Fruit fly (Drosophila melanogaster) whole organism, embryonic: ENCODE measurements around the gene CG31817.

Experiments used
- Asciz ChIP-seq: fragments of 200-800 bp; sonication (Bioruptor generic); optimal IDR thresholded peaks from 2 replicates; lab custom pipeline; 2017; ENCODE audit warnings: missing biosample characterization, mild to moderate bottlenecking, missing genetic modification characterization, missing genetic modification reagents
- CG10274 ChIP-seq: fragments of 200-800 bp; sonication (Bioruptor generic); optimal IDR thresholded peaks from 3 replicates; lab custom pipeline; 2017; ENCODE audit warnings: missing biosample characterization, mild to moderate bottlenecking, missing genetic modification characterization
- CG10462 ChIP-seq: fragments of 200-800 bp; sonication (Bioruptor generic); optimal IDR thresholded peaks from 2 replicates; lab custom pipeline; 2016; ENCODE audit warnings: missing biosample characterization, missing genetic modification characterization
- CG10654 ChIP-seq: fragments of 200-800 bp; sonication (Bioruptor generic); optimal IDR thresholded peaks from 2 replicates; lab custom pipeline; 2016; ENCODE audit warnings: missing biosample characterization, missing genetic modification characterization
- CG10979 ChIP-seq: fragments of 200-800 bp; sonication (Bioruptor generic); optimal IDR thresholded peaks from 2 replicates; lab custom pipeline; 2018; ENCODE audit warnings: missing biosample characterization, mild to moderate bottlenecking, missing genetic modification characterization, moderate library complexity
- CG12659 ChIP-seq: fragments of 200-800 bp; sonication (Bioruptor generic); optimal IDR thresholded peaks from 3 replicates; lab custom pipeline; 2017; ENCODE audit warnings: mild to moderate bottlenecking, missing biosample characterization, missing genetic modification reagents, missing genetic modification characterization
- CG12769 ChIP-seq: fragments of 200-800 bp; sonication (Bioruptor generic); optimal IDR thresholded peaks from 2 replicates; lab custom pipeline; 2019; ENCODE audit warnings: missing biosample characterization, mild to moderate bottlenecking, missing genetic modification characterization, moderate library complexity
- CG13424 ChIP-seq: fragments of 200-800 bp; sonication (Bioruptor generic); optimal IDR thresholded peaks from 2 replicates; lab custom pipeline; 2019; ENCODE audit warnings: missing biosample characterization, mild to moderate bottlenecking, missing genetic modification characterization, moderate library complexity
- CG15514 ChIP-seq: fragments of 200-800 bp; sonication (Bioruptor generic); optimal IDR thresholded peaks from 3 replicates; lab custom pipeline; 2017; ENCODE audit warnings: missing biosample characterization, missing genetic modification characterization, mild to moderate bottlenecking, moderate library complexity, missing genetic modification reagents
- CG16815 ChIP-seq: fragments of 200-800 bp; sonication (Bioruptor generic); optimal IDR thresholded peaks from 3 replicates; lab custom pipeline; 2017; ENCODE audit warnings: missing biosample characterization, mild to moderate bottlenecking, missing genetic modification characterization
- CG31224 ChIP-seq: fragments of 200-800 bp; sonication (Bioruptor generic); IDR thresholded peaks from 2 replicates; pipeline ENCODE4 v1.3.6; 2022; ENCODE audit warnings: missing biosample characterization, missing genetic modification characterization
- CG3838 ChIP-seq: fragments of 200-800 bp; sonication (Bioruptor generic); optimal IDR thresholded peaks from 3 replicates; lab custom pipeline; 2016; ENCODE audit warnings: missing biosample characterization, missing genetic modification characterization
- CG4707 ChIP-seq: fragments of 200-800 bp; sonication (Bioruptor generic); optimal IDR thresholded peaks from 2 replicates; lab custom pipeline; 2018; ENCODE audit warnings: missing biosample characterization, mild to moderate bottlenecking, missing genetic modification characterization, moderate library complexity
- CG6654 ChIP-seq: fragments of 200-800 bp; sonication (Bioruptor generic); optimal IDR thresholded peaks from 2 replicates; lab custom pipeline; 2017; ENCODE audit warnings: missing biosample characterization, mild to moderate bottlenecking, missing genetic modification characterization
- CG6854 ChIP-seq: fragments of 200-800 bp; sonication (Bioruptor generic); optimal IDR thresholded peaks from 3 replicates; lab custom pipeline; 2017; ENCODE audit warnings: missing biosample characterization, mild to moderate bottlenecking, missing genetic modification characterization
- CG7271 ChIP-seq: fragments of 200-800 bp; sonication (Bioruptor generic); optimal IDR thresholded peaks from 2 replicates; lab custom pipeline; 2018; ENCODE audit warnings: missing biosample characterization, mild to moderate bottlenecking, missing genetic modification characterization, moderate library complexity
- CG8290 ChIP-seq, 3 experiments: fragments of 200-800 bp; sonication (Bioruptor generic); optimal IDR thresholded peaks; 2 replicates each; lab custom pipeline; 2016 to 2019; ENCODE audit warnings: missing biosample characterization in 3 of 3, missing genetic modification characterization in 3 of 3, mild to moderate bottlenecking in 2 of 3, moderate library complexity in 1 of 3
- CG9817 ChIP-seq: fragments of 200-800 bp; sonication (Bioruptor generic); optimal IDR thresholded peaks from 2 replicates; lab custom pipeline; 2018; ENCODE audit warnings: missing biosample characterization, mild to moderate bottlenecking, missing genetic modification characterization, moderate library complexity
- CG9876 ChIP-seq: fragments of 200-800 bp; sonication (Bioruptor generic); optimal IDR thresholded peaks from 2 replicates; lab custom pipeline; 2016; ENCODE audit warnings: missing biosample characterization, missing genetic modification characterization
- Chrac-16 ChIP-seq: fragments of 200-800 bp; sonication (Bioruptor generic); optimal IDR thresholded peaks from 3 replicates; lab custom pipeline; 2016; ENCODE audit warnings: missing biosample characterization, missing genetic modification characterization
- CrebB ChIP-seq: fragments of 200-800 bp; sonication (Bioruptor generic); optimal IDR thresholded peaks from 3 replicates; lab custom pipeline; 2018; ENCODE audit warnings: missing biosample characterization, mild to moderate bottlenecking, missing genetic modification characterization
- Dp ChIP-seq: fragments of 200-800 bp; sonication (Bioruptor generic); optimal IDR thresholded peaks from 2 replicates; lab custom pipeline; 2018; ENCODE audit warnings: missing biosample characterization, mild to moderate bottlenecking, missing genetic modification characterization, moderate library complexity
- Eip74EF ChIP-seq, 2 experiments: fragments of 200-800 bp in 1 of 2; fragments of >200 bp in 1 of 2; sonication (Bioruptor generic) in 1 of 2; optimal IDR thresholded peaks; 2 replicates each; lab custom pipeline; 2017 to 2019; ENCODE audit warnings: missing biosample characterization in 2 of 2, missing genetic modification characterization in 2 of 2, mild to moderate bottlenecking in 1 of 2, moderate library complexity in 1 of 2
- Ets97D ChIP-seq: fragments of 200-800 bp; sonication (Bioruptor generic); optimal IDR thresholded peaks from 3 replicates; lab custom pipeline; 2016; ENCODE audit warnings: missing biosample characterization, missing genetic modification characterization
- HLH54F ChIP-seq: fragments of 200-800 bp; sonication (Bioruptor generic); optimal IDR thresholded peaks from 3 replicates; lab custom pipeline; 2016; ENCODE audit warnings: missing biosample characterization, missing genetic modification characterization
- HLHmδ ChIP-seq: fragments of 200-800 bp; sonication (Bioruptor generic); optimal IDR thresholded peaks from 2 replicates; lab custom pipeline; 2018; ENCODE audit warnings: missing biosample characterization, mild to moderate bottlenecking, missing genetic modification characterization, moderate library complexity
- Hey ChIP-seq: fragments of 200-800 bp; sonication (Bioruptor generic); optimal IDR thresholded peaks from 3 replicates; lab custom pipeline; 2018; ENCODE audit warnings: missing biosample characterization, mild to moderate bottlenecking, missing genetic modification characterization
- Jarid2 ChIP-seq: fragments of 200-800 bp; sonication (Bioruptor generic); optimal IDR thresholded peaks from 3 replicates; lab custom pipeline; 2017; ENCODE audit warnings: mild to moderate bottlenecking, missing biosample characterization, missing genetic modification reagents, missing genetic modification characterization
- NfI ChIP-seq: fragments of 200-800 bp; sonication (Bioruptor generic); optimal IDR thresholded peaks from 3 replicates; lab custom pipeline; 2018; ENCODE audit warnings: missing biosample characterization, mild to moderate bottlenecking, missing genetic modification characterization, moderate library complexity
- Pdp1 ChIP-seq, 2 experiments: fragments of 200-800 bp; sonication (Bioruptor generic); optimal IDR thresholded peaks; 3 replicates each; lab custom pipeline; 2016; ENCODE audit warnings: missing biosample characterization in 2 of 2, missing genetic modification characterization in 2 of 2, mild to moderate bottlenecking in 1 of 2, moderate library complexity in 1 of 2
- Ptx1 ChIP-seq: fragments of 200-800 bp; sonication (Bioruptor generic); IDR thresholded peaks from 2 replicates; pipeline ENCODE4 v1.3.6; 2022; ENCODE audit warnings: missing biosample characterization, missing genetic modification characterization
- Sry-β ChIP-seq: fragments of 200-800 bp; sonication (Bioruptor generic); optimal IDR thresholded peaks from 2 replicates; lab custom pipeline; 2018; ENCODE audit warnings: missing biosample characterization, mild to moderate bottlenecking, missing genetic modification characterization, moderate library complexity
- abd-A ChIP-seq: fragments of 200-800 bp; sonication (Bioruptor generic); optimal IDR thresholded peaks from 3 replicates; lab custom pipeline; 2019; ENCODE audit warnings: missing biosample characterization, mild to moderate bottlenecking, missing genetic modification characterization, moderate library complexity
- bab2 ChIP-seq: fragments of 200-800 bp; sonication (Bioruptor generic); optimal IDR thresholded peaks from 2 replicates; lab custom pipeline; 2016; ENCODE audit warnings: missing biosample characterization, missing genetic modification characterization
- cad ChIP-seq: fragments of >200 bp; optimal IDR thresholded peaks from 2 replicates; lab custom pipeline; 2017; ENCODE audit warnings: missing biosample characterization, missing genetic modification characterization
- crp ChIP-seq, 2 experiments: fragments of 200-800 bp; sonication (Bioruptor generic); optimal IDR thresholded peaks; 2 replicates in 1 of 2; 3 replicates in 1 of 2; lab custom pipeline; 2017; ENCODE audit warnings: missing biosample characterization in 2 of 2, missing genetic modification characterization in 2 of 2, mild to moderate bottlenecking in 1 of 2, moderate library complexity in 1 of 2
- dpn ChIP-seq, 2 experiments: fragments of 200-800 bp; sonication (Bioruptor generic); optimal IDR thresholded peaks; 3 replicates each; lab custom pipeline; 2016; ENCODE audit warnings: missing biosample characterization in 2 of 2, missing genetic modification characterization in 2 of 2
- ewg ChIP-seq: fragments of 200-800 bp; sonication (Bioruptor generic); optimal IDR thresholded peaks from 3 replicates; lab custom pipeline; 2017; ENCODE audit warnings: mild to moderate bottlenecking, missing biosample characterization, missing genetic modification reagents, missing genetic modification characterization
- eyg ChIP-seq: fragments of 200-800 bp; sonication (Bioruptor generic); optimal IDR thresholded peaks from 3 replicates; lab custom pipeline; 2016; ENCODE audit warnings: missing biosample characterization, missing genetic modification characterization
- hkb ChIP-seq, 2 experiments: fragments of 200-800 bp in 1 of 2; fragments of >200 bp in 1 of 2; sonication (Bioruptor generic) in 1 of 2; IDR thresholded peaks in 1 of 2; optimal IDR thresholded peaks in 1 of 2; 2 replicates each; pipeline versions ENCODE4 v1.3.6 to Lab custom; 2017 to 2022; ENCODE audit warnings: missing biosample characterization in 1 of 2, missing genetic modification characterization in 1 of 2
- jing ChIP-seq: fragments of 200-800 bp; sonication (Bioruptor generic); optimal IDR thresholded peaks from 2 replicates; lab custom pipeline; 2018; ENCODE audit warnings: missing biosample characterization, mild to moderate bottlenecking, missing genetic modification characterization
- lab ChIP-seq: fragments of 200-800 bp; sonication (Bioruptor generic); optimal IDR thresholded peaks from 3 replicates; lab custom pipeline; 2017; ENCODE audit warnings: missing biosample characterization, missing genetic modification characterization, mild to moderate bottlenecking, moderate library complexity, missing genetic modification reagents
- maf-S ChIP-seq: fragments of 200-800 bp; sonication (Bioruptor generic); optimal IDR thresholded peaks from 2 replicates; lab custom pipeline; 2016; ENCODE audit warnings: missing biosample characterization, missing genetic modification characterization
- pan ChIP-seq, 4 experiments: fragments of >200 bp in 3 of 4; fragments of 200-800 bp in 1 of 4; sonication (Bioruptor generic) in 1 of 4; optimal IDR thresholded peaks in 3 of 4; IDR thresholded peaks in 1 of 4; 2 replicates each; pipeline versions ENCODE4 v1.3.6 to Lab custom; 2017 to 2022; ENCODE audit warnings: missing biosample characterization in 2 of 4, missing genetic modification characterization in 2 of 4, mixed read lengths in 1 of 4
- twi ChIP-seq: fragments of 200-800 bp; optimal IDR thresholded peaks from 2 replicates; lab custom pipeline; 2019; ENCODE audit warnings: missing biosample characterization, mild to moderate bottlenecking, missing genetic modification characterization, moderate library complexity
- zfh2 ChIP-seq: fragments of 200-800 bp; sonication (Bioruptor generic); optimal IDR thresholded peaks from 2 replicates; lab custom pipeline; 2016; ENCODE audit warnings: missing biosample characterization, missing genetic modification characterization

The CG31817 gene

DNA sequence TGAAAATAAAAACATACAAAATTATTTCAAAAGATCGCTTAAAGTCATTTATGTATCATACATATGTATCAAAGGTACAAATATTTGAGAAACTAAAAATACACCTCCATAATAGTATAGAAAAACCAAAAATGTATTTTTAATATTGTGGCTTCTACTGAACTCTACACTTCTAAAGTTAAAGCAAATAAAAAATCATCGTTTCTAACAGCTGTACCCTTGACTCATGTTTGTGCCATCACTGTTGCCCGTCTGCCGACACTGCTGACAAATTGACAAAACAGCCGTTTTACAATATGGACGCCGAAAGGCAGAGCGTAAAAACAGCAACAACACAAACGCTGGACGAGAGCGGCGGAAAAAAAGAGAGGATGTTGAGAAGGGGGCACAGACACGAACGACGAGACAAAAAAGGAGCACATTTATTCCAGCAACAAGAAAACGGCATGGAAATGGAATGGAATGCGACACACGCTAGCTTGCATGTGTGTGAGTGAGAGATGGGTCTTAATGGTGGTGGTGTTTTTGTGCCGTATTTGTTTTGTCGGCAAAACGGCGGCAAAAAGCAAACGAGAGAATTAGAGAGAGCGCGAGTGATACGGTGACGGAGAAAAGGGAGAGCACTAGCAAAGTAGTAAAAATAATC is 51.2 kb downstream of the CG31817 start (continued):
- no peak for TF ChIP-seq HLHmδ (GFP tag; lab: Kevin White, UChicago)
- peak; percentile 88 for TF ChIP-seq CG12659 (GFP tag; lab: Kevin White, UChicago)
- TF ChIP-seq bab2 (GFP tag; lab: Kevin White, UChicago), result peak; percentile 84
- TF ChIP-seq Ptx1 (GFP tag; lab: Robert Waterston, UW), result no peak
- TF ChIP-seq CG3838 (GFP tag; lab: Kevin White, UChicago), result peak; percentile 77
- no peak for TF ChIP-seq pan (optimal IDR thresholded peaks at IDR 0.05; lab: Kevin White, UChicago)
- no peak for TF ChIP-seq pan (GFP tag; optimal IDR thresholded peaks at IDR 0.05 in 1 of 2, IDR thresholded peaks at IDR 0.05 in 1 of 2)
- peak; percentile 82 for TF ChIP-seq Chrac-16
- TF ChIP-seq CG7271 (tag; lab: Kevin White, UChicago), result peak; percentile 50
- peak; percentile 64 for TF ChIP-seq CG6854 (GFP tag; lab: Kevin White, UChicago)
- TF ChIP-seq jing (GFP tag; lab: Kevin White, UChicago), result peak; percentile 38
- TF ChIP-seq zfh2 (GFP tag; lab: Kevin White, UChicago), result peak; percentile 87
- TF ChIP-seq CrebB (tag; lab: Kevin White, UChicago), result peak; percentile 71
- peak; percentile 84 for TF ChIP-seq abd-A (tag; lab: Kevin White, UChicago)
- peak; percentile 56 for TF ChIP-seq Ets97D (GFP tag; lab: Kevin White, UChicago)
- peak; percentile 83 for TF ChIP-seq CG15514 (GFP tag; lab: Kevin White, UChicago)
- TF ChIP-seq NfI (GFP tag; lab: Kevin White, UChicago), result peak; percentile 81
- peak; percentile 75 for TF ChIP-seq CG10654 (GFP tag; lab: Kevin White, UChicago)
- TF ChIP-seq Eip74EF (GFP tag; optimal IDR thresholded peaks at IDR 0.05; lab: Kevin White, UChicago), result peak in 1 of 2 experiments; percentile 66
- TF ChIP-seq ewg, result peak; percentile 66
- TF ChIP-seq CG10274, result peak; percentile 75
- TF ChIP-seq lab (GFP tag; lab: Kevin White, UChicago), result peak; percentile 92
- peak; percentile 71 for TF ChIP-seq maf-S (GFP tag; lab: Kevin White, UChicago)
- TF ChIP-seq CG12769 (tag; lab: Kevin White, UChicago), result peak; percentile 73
- TF ChIP-seq Jarid2 (GFP tag; lab: Kevin White, UChicago), result peak; percentile 58
- peak; percentile 19 for TF ChIP-seq CG4707 (GFP tag; lab: Kevin White, UChicago)
- TF ChIP-seq eyg (GFP tag; lab: Kevin White, UChicago), result peak; percentile 70
- peak; percentile 80 for TF ChIP-seq Asciz (GFP tag; lab: Kevin White, UChicago)
- peak; percentile 71 for TF ChIP-seq CG10462 (GFP tag; lab: Kevin White, UChicago)
- TF ChIP-seq CG31224 (GFP tag; lab: Robert Waterston, UW), result no peak
- TF ChIP-seq CG13424 (tag; lab: Kevin White, UChicago), result peak; percentile 82
- TF ChIP-seq hkb (optimal IDR thresholded peaks at IDR 0.05; lab: Kevin White, UChicago), result no peak
- no peak for TF ChIP-seq hkb (GFP tag; IDR thresholded peaks at IDR 0.05; lab: Robert Waterston, UW)
- TF ChIP-seq Pdp1 (GFP tag; optimal IDR thresholded peaks at IDR 0.05; lab: Kevin White, UChicago), result peak in 1 of 2 experiments; percentile 69
- TF ChIP-seq CG6654 (GFP tag; lab: Kevin White, UChicago), result peak; percentile 72
- no peak for TF ChIP-seq Dp (GFP tag; lab: Kevin White, UChicago)
- TF ChIP-seq Hey, result peak; percentile 18
- TF ChIP-seq CG10979, result peak; percentile 85
- peak; percentile 68 for TF ChIP-seq CG9876
- TF ChIP-seq Sry-β, result peak; percentile 86
- TF ChIP-seq CG9817 (tag; lab: Kevin White, UChicago), result peak; percentile 74
- no peak for TF ChIP-seq cad (GFP tag; lab: Kevin White, UChicago)
- TF ChIP-seq dpn (GFP tag; optimal IDR thresholded peaks at IDR 0.05; lab: Kevin White, UChicago), result peak; percentile 79 to 88
- peak; percentile 79 for TF ChIP-seq CG16815
- TF ChIP-seq crp (GFP tag; optimal IDR thresholded peaks at IDR 0.05; lab: Kevin White, UChicago), result peak; percentile 1 to 73
- peak; percentile 48 for TF ChIP-seq CG8290 (GFP tag; optimal IDR thresholded peaks at IDR 0.05; lab: Kevin White, UChicago)
- TF ChIP-seq CG8290 (tag; optimal IDR thresholded peaks at IDR 0.05; lab: Kevin White, UChicago), result peak in 1 of 2 experiments; percentile 72
- peak; percentile 63 for TF ChIP-seq twi (tag; lab: Kevin White, UChicago)
- peak; percentile 86 for TF ChIP-seq HLH54F (GFP tag; lab: Kevin White, UChicago)
